Worm (Caenorhabditis elegans): Measurements from ENCODE around the gene math-8.

The math-8 gene

ce11 chrII:1901981-1902380 lies 13.0 kb upstream of the math-8 start, which contains the start of gene math-23 (continued):
- TF ChIP-seq lin-35 (GFP tag; optimal IDR thresholded peaks at IDR 0.05) (no peak), lin-14 (GFP tag; optimal IDR thresholded peaks at IDR 0.05) (no peak)

- TF ChIP-seq zip-4 (GFP tag; optimal IDR thresholded peaks at IDR 0.05), result no peak
- TF ChIP-seq dsc-1 (tag; optimal IDR thresholded peaks at IDR 0.05), result no peak
These were observed 11.0 kb upstream of the math-8 start, which contains the start of gene math-24 for ce11 chrII:1899934-1900333. Gene math-24, plus strand, starts transcription at chrII:1900234.

ce11 chrII:1897936-1898335 lies 9.0 kb upstream of the math-8 start, which contains the start of gene C46F9.6:
Gene C46F9.6, plus strand, starts transcription at chrII:1898236.
- TF ChIP-seq C04F5.9 (tag; optimal IDR thresholded peaks at IDR 0.05) (no peak), elt-2 (tag; optimal IDR thresholded peaks at IDR 0.05) (peak; percentile 6)

ce11 chrII:1895762-1896161 lies 6.8 kb upstream of the math-8 start, which contains the start of gene math-25:
Gene math-25, plus strand, starts transcription at chrII:1896062.
- no peak for TF ChIP-seq efl-3 (GFP tag; optimal IDR thresholded peaks at IDR 0.05)

- TF ChIP-seq isw-1 (GFP tag; IDR thresholded peaks at IDR 0.05) (no peak), nhr-90 (tag; optimal IDR thresholded peaks at IDR 0.05; ENCODE audit: poor library complexity) (no peak)
These were observed 6.3 kb upstream of the math-8 start, which contains the start of gene C46F9.5 for ce11 chrII:1895278-1895677. Gene C46F9.5, plus strand, starts transcription at chrII:1895578.

- no peak for TF ChIP-seq ceh-88 (GFP tag; IDR thresholded peaks at IDR 0.05)
- no peak for TF ChIP-seq unc-98 (GFP tag; IDR thresholded peaks at IDR 0.05)
- no peak for TF ChIP-seq pax-3 (tag; optimal IDR thresholded peaks at IDR 0.05)
- TF ChIP-seq nhr-84 (tag; optimal IDR thresholded peaks at IDR 0.05), result no peak
- TF ChIP-seq nhr-90 (tag; optimal IDR thresholded peaks at IDR 0.05; ENCODE audit: poor library complexity), result no peak
- no peak for TF ChIP-seq nhr-77 (tag; optimal IDR thresholded peaks at IDR 0.05)
- TF ChIP-seq sox-4 (tag; optimal IDR thresholded peaks at IDR 0.05), result no peak
- TF ChIP-seq lin-15B (tag; optimal IDR thresholded peaks at IDR 0.05), result no peak
- TF ChIP-seq nhr-237 (tag; optimal IDR thresholded peaks at IDR 0.05), result no peak
- TF ChIP-seq ceh-63 (GFP tag; optimal IDR thresholded peaks at IDR 0.05), result no peak
- no peak for TF ChIP-seq hlh-4 (tag; optimal IDR thresholded peaks at IDR 0.05)
- TF ChIP-seq nhr-71 (tag; optimal IDR thresholded peaks at IDR 0.05), result no peak
- no peak for TF ChIP-seq alr-1 (tag; optimal IDR thresholded peaks at IDR 0.05; ENCODE audit: borderline replicate concordance)
- TF ChIP-seq ceh-90 (tag; optimal IDR thresholded peaks at IDR 0.05), result no peak
- TF ChIP-seq lir-3 (tag; optimal IDR thresholded peaks at IDR 0.05; ENCODE audit: poor library complexity), result no peak
- no peak for TF ChIP-seq zag-1 (tag; optimal IDR thresholded peaks at IDR 0.05)
- no peak for TF ChIP-seq aha-1 (tag; optimal IDR thresholded peaks at IDR 0.05)
- no peak for TF ChIP-seq nhr-12 (tag; optimal IDR thresholded peaks at IDR 0.05)
These were observed 4.9 kb upstream of the math-8 start, which contains the start of gene C16C4.1 for ce11 chrII:1893912-1894311. Gene C16C4.1, plus strand, starts transcription at chrII:1894212.

- TF ChIP-seq efl-1 (optimal IDR thresholded peaks at IDR 0.05), result no peak
- peak in 1 of 2 experiments; percentile 45 for TF ChIP-seq efl-1 (GFP tag; optimal IDR thresholded peaks at IDR 0.05 in 1 of 2)
- no peak for TF ChIP-seq elt-2 (tag; optimal IDR thresholded peaks at IDR 0.05)
These were observed 1.7 kb upstream of the math-8 start, which contains the start of gene math-9 for ce11 chrII:1890682-1891081. Gene math-9, minus strand, starts transcription at chrII:1890782.

- no peak for TF ChIP-seq F16B12.6 (tag; optimal IDR thresholded peaks at IDR 0.05)
- TF ChIP-seq ceh-90 (tag; optimal IDR thresholded peaks at IDR 0.05), result no peak
- TF ChIP-seq tlp-1 (tag; optimal IDR thresholded peaks at IDR 0.05), result no peak
- TF ChIP-seq dpl-1 (GFP tag; optimal IDR thresholded peaks at IDR 0.05), result no peak
These were observed 2.6 kb downstream of the math-8 start, which contains the start of gene math-7 for ce11 chrII:1886379-1886778. Gene math-7, minus strand, starts transcription at chrII:1886479.

Measured in whole organism, L1 larva.